Worm (Caenorhabditis elegans) whole organism, early embryonic: Measurements from ENCODE around the gene ges-1.

Source experiments
- ama-1 ChIP-seq: fragments of 150-350 bp; optimal IDR thresholded peaks from 2 replicates; lab custom pipeline; 2014
- ets-7 ChIP-seq: sonication (generic microtip); optimal IDR thresholded peaks from 2 replicates; lab custom pipeline; 2016; ENCODE audit warnings: missing genotype, missing genetic modification characterization, missing compliant biosample characterization
- flt-1 ChIP-seq: fragments of 200-800 bp; sonication (Bioruptor generic); IDR thresholded peaks from 2 replicates; pipeline ENCODE4 v1.3.6; 2022; ENCODE audit warnings: missing genetic modification characterization, missing compliant biosample characterization
- scrt-1 ChIP-seq: fragments of 200-800 bp; sonication (Bioruptor generic); IDR thresholded peaks from 2 replicates; pipeline ENCODE4 v1.3.6; 2022; ENCODE audit warnings: missing genetic modification characterization, missing compliant biosample characterization
- sea-1 ChIP-seq: fragments of 200-800 bp; sonication (Bioruptor generic); conservative IDR thresholded peaks from 2 replicates; pipeline ENCODE4 v1.3.6; 2022; ENCODE audit warnings: missing genetic modification characterization, missing compliant biosample characterization

DNA sequence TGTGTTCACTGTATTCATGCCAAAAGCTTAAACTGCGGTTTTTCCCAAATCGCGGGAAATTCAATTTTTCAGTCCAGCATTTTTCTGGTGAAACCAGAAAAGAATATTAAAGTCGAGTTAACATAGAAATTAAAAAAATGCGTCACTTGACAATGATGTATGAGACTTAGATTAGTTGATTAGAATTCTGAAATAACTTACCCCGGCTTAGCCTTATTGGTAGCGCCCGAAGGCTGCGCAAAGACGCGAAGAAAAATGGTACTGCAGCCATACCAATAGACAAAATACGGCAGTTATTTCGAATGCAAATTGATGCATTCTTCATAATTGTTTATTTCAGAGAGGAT, 1.5 kb upstream of the ges-1 start:
- TF ChIP-seq sea-1, result no peak
- no peak for TF ChIP-seq flt-1
- no peak for TF ChIP-seq ets-7 (tag; lab: Kevin White, UChicago)
- no peak for TF ChIP-seq ama-1
- no peak for TF ChIP-seq scrt-1 (GFP tag; lab: Robert Waterston, UW)
